Fruit fly (Drosophila melanogaster) whole organism, pupa: ENCODE results near the gene CG4267.
A peak's percentile ranks its signal among the peaks of the same experiment; 100 is the strongest.

ENCODE experiments used
- CG10348 ChIP-seq: fragments of 200-800 bp; sonication (Bioruptor generic); IDR thresholded peaks from 2 replicates; pipeline ENCODE4 v1.3.6; 2022; ENCODE audit warnings: missing biosample characterization, missing genetic modification characterization
- CG12605 ChIP-seq: fragments of 200-800 bp; sonication (Bioruptor generic); IDR thresholded peaks from 2 replicates; pipeline ENCODE4 v1.3.6; 2022; ENCODE audit warnings: missing biosample characterization, missing genetic modification characterization
- CG13204 ChIP-seq: fragments of 200-800 bp; sonication (Bioruptor generic); optimal IDR thresholded peaks from 2 replicates; lab custom pipeline; 2018; ENCODE audit warnings: missing biosample characterization, mild to moderate bottlenecking, missing genetic modification characterization, moderate library complexity
- CG14655 ChIP-seq: fragments of 200-800 bp; sonication (Bioruptor generic); optimal IDR thresholded peaks from 3 replicates; lab custom pipeline; 2017; ENCODE audit warnings: mild to moderate bottlenecking, missing biosample characterization, missing genetic modification reagents, missing genetic modification characterization
- CG15710 ChIP-seq: fragments of 200-800 bp; sonication (Bioruptor generic); optimal IDR thresholded peaks from 2 replicates; lab custom pipeline; 2018; ENCODE audit warnings: missing biosample characterization, mild to moderate bottlenecking, missing genetic modification characterization, moderate library complexity
- CG17806 ChIP-seq: fragments of 200-800 bp; sonication (Bioruptor generic); optimal IDR thresholded peaks from 2 replicates; lab custom pipeline; 2018; ENCODE audit warnings: missing biosample characterization, mild to moderate bottlenecking, missing genetic modification characterization, moderate library complexity
- CG32121 ChIP-seq: fragments of 200-800 bp; sonication (Bioruptor generic); IDR thresholded peaks from 2 replicates; pipeline ENCODE4 v1.3.6; 2022; ENCODE audit warnings: missing biosample characterization, missing genetic modification characterization
- CG34367 ChIP-seq: fragments of 200-800 bp; sonication (Bioruptor generic); optimal IDR thresholded peaks from 2 replicates; lab custom pipeline; 2018; ENCODE audit warnings: missing biosample characterization, mild to moderate bottlenecking, missing genetic modification characterization
- CG4496 ChIP-seq: fragments of 200-800 bp; sonication (Bioruptor generic); IDR thresholded peaks from 3 replicates; pipeline ENCODE4 v1.3.6; 2022; ENCODE audit warnings: missing biosample characterization, missing genetic modification characterization
- CG8159 ChIP-seq: fragments of 200-800 bp; sonication (Bioruptor generic); optimal IDR thresholded peaks from 3 replicates; lab custom pipeline; 2018; ENCODE audit warnings: missing biosample characterization, mild to moderate bottlenecking, missing genetic modification characterization, moderate library complexity
- CG8301 ChIP-seq: fragments of 200-800 bp; sonication (Bioruptor generic); optimal IDR thresholded peaks from 2 replicates; lab custom pipeline; 2018; ENCODE audit warnings: missing biosample characterization, mild to moderate bottlenecking, missing genetic modification characterization
- CG9948 ChIP-seq: fragments of 200-800 bp; sonication (Bioruptor generic); optimal IDR thresholded peaks from 2 replicates; lab custom pipeline; 2018; ENCODE audit warnings: missing biosample characterization, mild to moderate bottlenecking, missing genetic modification characterization, moderate library complexity
- D1 ChIP-seq: fragments of 200-800 bp; sonication (Bioruptor generic); optimal IDR thresholded peaks from 2 replicates; lab custom pipeline; 2018; ENCODE audit warnings: missing biosample characterization, mild to moderate bottlenecking, missing genetic modification characterization, moderate library complexity
- EcR ChIP-seq: fragments of 200-800 bp; sonication (Bioruptor generic); optimal IDR thresholded peaks from 3 replicates; lab custom pipeline; 2019; ENCODE audit warnings: missing biosample characterization, missing genetic modification characterization, mild to moderate bottlenecking, moderate library complexity, missing genetic modification reagents
- Ets98B ChIP-seq: fragments of 200-800 bp; sonication (Bioruptor generic); IDR thresholded peaks from 2 replicates; pipeline ENCODE4 v1.3.6; 2022; ENCODE audit warnings: missing biosample characterization, missing genetic modification characterization
- Pif1A ChIP-seq: fragments of 200-800 bp; sonication (Bioruptor generic); optimal IDR thresholded peaks from 3 replicates; lab custom pipeline; 2016; ENCODE audit warnings: missing biosample characterization, missing genetic modification characterization
- Pif1B ChIP-seq: fragments of 200-800 bp; sonication (Bioruptor generic); optimal IDR thresholded peaks from 3 replicates; lab custom pipeline; 2016; ENCODE audit warnings: missing biosample characterization, missing genetic modification characterization
- Snoo ChIP-seq: fragments of 200-800 bp; sonication (Bioruptor generic); optimal IDR thresholded peaks from 3 replicates; lab custom pipeline; 2017; ENCODE audit warnings: missing biosample characterization, mild to moderate bottlenecking, missing genetic modification characterization, inconsistent platforms
- fd96Ca ChIP-seq: fragments of 200-800 bp; sonication (Bioruptor generic); IDR thresholded peaks from 3 replicates; pipeline ENCODE4 v1.3.6; 2022; ENCODE audit warnings: missing biosample characterization, missing genetic modification characterization
- gl ChIP-seq: fragments of 200-800 bp; sonication (Bioruptor generic); optimal IDR thresholded peaks from 2 replicates; lab custom pipeline; 2018; ENCODE audit warnings: missing biosample characterization, mild to moderate bottlenecking, missing genetic modification characterization
- rn ChIP-seq: fragments of 200-800 bp; sonication (Bioruptor generic); IDR thresholded peaks from 2 replicates; pipeline ENCODE4 v1.3.6; 2022; ENCODE audit warnings: missing biosample characterization, missing genetic modification characterization

CG4267 gene

DNA sequence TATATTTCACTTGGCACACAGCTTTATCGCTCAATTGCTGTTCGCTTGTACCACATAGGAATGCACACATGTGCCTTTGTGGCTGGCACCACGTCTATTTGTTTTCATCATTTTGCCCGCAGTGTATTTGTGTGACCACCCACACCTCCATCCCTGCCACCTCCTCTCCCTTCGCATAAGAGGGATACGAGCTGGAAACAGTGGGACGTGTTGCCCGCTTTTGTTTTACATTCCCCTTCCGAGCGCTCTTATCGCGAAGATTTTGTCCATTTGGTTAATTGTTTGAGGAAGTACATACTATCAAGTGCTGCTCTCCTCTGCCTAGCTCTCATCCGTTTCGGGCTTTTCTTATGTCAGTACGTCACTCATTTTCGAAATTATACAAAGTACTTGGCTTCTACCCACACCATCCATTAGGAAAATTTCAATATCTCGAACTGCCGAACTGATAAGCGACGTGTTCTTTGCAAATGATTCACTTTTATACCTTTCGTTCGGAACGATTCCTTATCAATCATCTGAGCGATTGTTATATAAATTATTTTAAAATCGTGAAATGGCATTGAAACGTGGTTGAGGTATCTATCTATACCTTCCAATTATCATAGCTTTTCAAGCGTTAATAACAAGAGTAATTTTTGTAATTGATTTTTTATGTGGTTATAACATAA is 13.9 kb upstream of the CG4267 start:
- TF ChIP-seq gl (tag; lab: Kevin White, UChicago) (no peak), Ets98B (GFP tag; lab: Robert Waterston, UW) (peak; percentile 42), fd96Ca (0 out of 3 replicates have a peak, but pooled peaks have one; percentile 33), CG34367 (tag; lab: Kevin White, UChicago) (no peak)

DNA sequence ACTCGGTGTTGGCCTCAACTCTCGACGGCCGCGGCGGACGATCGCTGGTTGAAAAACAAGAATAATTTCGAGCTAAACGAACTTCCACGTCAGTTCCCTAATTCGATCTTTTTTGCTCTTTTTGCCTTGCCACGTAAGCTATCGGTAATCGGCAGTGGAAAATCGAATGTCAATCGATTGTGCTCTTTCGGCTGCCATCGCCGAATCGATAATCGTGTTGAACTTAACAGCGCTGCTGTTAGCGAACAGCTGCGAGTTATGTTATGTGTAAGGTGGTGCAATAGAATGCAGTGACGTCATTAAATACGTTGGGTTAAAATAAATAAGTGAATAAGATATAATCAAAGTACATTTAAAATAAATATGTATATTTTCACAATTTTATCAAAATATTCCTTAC is 5.5 kb upstream of the CG4267 start, which contains the start of gene Sec24CD:
Gene Sec24CD (minus strand): TSS at position 123 of the 400 bp plus-strand sequence.
- TF ChIP-seq CG4496 = no peak
- TF ChIP-seq CG13204 (GFP tag; lab: Kevin White, UChicago) = no peak
- TF ChIP-seq EcR (GFP tag; lab: Kevin White, UChicago) = peak; percentile 36
- TF ChIP-seq CG10348 = no peak
- no peak for TF ChIP-seq CG32121
- TF ChIP-seq D1 = no peak

DNA sequence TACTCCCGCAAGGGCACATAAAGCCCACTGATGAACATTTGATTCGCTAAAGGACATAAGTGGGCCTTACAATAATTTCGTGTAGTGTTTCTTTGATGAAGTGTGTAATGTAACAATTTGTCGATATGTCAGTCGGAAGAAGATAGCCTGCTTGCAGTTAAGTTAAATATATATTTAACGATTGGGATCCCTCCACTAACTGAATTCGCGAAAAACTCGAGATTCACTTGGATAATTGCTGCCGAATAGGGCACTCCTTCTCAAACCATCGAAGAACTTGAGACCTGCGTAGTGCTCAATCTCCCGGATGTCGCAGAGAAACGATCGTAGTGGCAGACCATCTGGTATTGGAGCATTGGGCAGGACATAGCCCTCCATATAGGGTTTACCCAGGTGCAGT is 4.0 kb upstream of the CG4267 start, which contains the start of gene Tengl3:
Gene Tengl3 (minus strand): TSS at position 101 of the 400 bp plus-strand sequence.
- no peak for TF ChIP-seq CG14655
- no peak for TF ChIP-seq CG8301 (tag; lab: Kevin White, UChicago)
- TF ChIP-seq Ets98B (GFP tag; lab: Robert Waterston, UW) = no peak
- TF ChIP-seq CG8159 (tag; lab: Kevin White, UChicago) = no peak

- TF ChIP-seq CG13204 (GFP tag; lab: Kevin White, UChicago) (no peak), CG9948 (no peak), CG17806 (no peak), CG4496 (no peak), CG10348 (no peak), Pif1B (GFP tag; lab: Kevin White, UChicago) (no peak), CG32121 (no peak), CG8159 (tag; lab: Kevin White, UChicago) (no peak), D1 (no peak), Snoo (tag; lab: Kevin White, UChicago) (no peak), CG14655 (no peak), EcR (GFP tag; lab: Kevin White, UChicago) (no peak), CG34367 (tag; lab: Kevin White, UChicago) (no peak), CG8301 (tag; lab: Kevin White, UChicago) (no peak), fd96Ca (no peak), rn (GFP tag; lab: Robert Waterston, UW) (no peak)
These were observed 2.9 kb upstream of the CG4267 start, which contains the start of gene Tengl2 for dm6 chr2L:2239284-2239683. Gene Tengl2 (minus strand): TSS chr2L:2239384.

dm6 chr2L:2240493-2240892 is 1.7 kb upstream of the CG4267 start, which contains the start of gene Tengl1:
Gene Tengl1 (minus strand): TSS chr2L:2240593.
- TF ChIP-seq CG13204 (GFP tag; lab: Kevin White, UChicago) = no peak
- no peak for TF ChIP-seq Snoo (tag; lab: Kevin White, UChicago)
- TF ChIP-seq CG9948 = no peak
- no peak for TF ChIP-seq CG34367 (tag; lab: Kevin White, UChicago)
- TF ChIP-seq CG15710 (tag; lab: Kevin White, UChicago) = no peak
- no peak for TF ChIP-seq gl (tag; lab: Kevin White, UChicago)
- no peak for TF ChIP-seq Pif1B (GFP tag; lab: Kevin White, UChicago)

DNA sequence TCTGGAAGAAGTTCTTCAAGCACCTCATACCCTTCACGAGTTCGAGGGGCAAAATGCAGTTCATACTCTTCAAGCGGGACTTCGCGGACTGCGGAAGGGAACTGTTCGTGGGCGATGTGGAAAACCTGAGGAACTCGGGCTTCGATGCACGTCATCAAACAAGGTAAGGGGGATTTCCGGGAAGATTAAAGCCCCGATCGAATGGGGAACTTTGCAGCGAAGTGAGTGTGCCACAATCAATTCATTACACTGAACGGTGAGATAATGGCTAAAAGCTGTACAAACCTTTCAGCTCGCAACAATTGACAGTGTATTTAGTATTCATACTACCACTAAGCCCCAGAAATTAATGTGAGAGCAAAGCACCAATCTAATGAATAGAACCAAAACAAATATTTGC is 605 bp downstream of the CG4267 start:
- no peak for TF ChIP-seq CG14655
- TF ChIP-seq fd96Ca = no peak
- no peak for TF ChIP-seq D1
- no peak for TF ChIP-seq rn (GFP tag; lab: Robert Waterston, UW)
- no peak for TF ChIP-seq gl (tag; lab: Kevin White, UChicago)
- TF ChIP-seq CG9948 = no peak
- TF ChIP-seq CG4496 = no peak
- no peak for TF ChIP-seq Pif1A (GFP tag; lab: Kevin White, UChicago)
- no peak for TF ChIP-seq Snoo (tag; lab: Kevin White, UChicago)
- no peak for TF ChIP-seq CG10348
- no peak for TF ChIP-seq CG12605 (GFP tag; lab: Robert Waterston, UW)

DNA sequence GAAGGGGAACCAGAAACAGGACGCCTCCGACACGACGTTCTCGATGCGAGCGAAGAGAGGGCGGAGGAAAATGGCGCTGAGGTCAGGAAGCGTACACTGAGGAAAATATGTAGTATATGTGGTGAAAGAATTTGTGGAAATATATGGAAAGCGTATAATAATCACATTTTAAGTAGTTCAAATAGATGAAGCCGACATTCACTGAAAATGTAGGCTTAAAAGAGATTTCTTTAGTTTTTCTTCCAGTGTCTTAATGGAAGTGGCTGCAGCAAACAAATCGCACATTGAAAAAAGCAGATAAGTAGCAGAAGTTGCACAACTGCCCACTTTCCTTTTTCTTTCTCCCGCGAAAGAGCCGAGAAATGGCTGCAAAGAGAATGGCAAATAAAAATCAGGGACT is 7.4 kb downstream of the CG4267 start:
- TF ChIP-seq CG9948 (no peak), CG4496 (no peak), Pif1A (GFP tag; lab: Kevin White, UChicago) (no peak), fd96Ca (0 out of 3 replicates have a peak, but pooled peaks have one; percentile 25), EcR (GFP tag; lab: Kevin White, UChicago) (no peak), CG8159 (tag; lab: Kevin White, UChicago) (peak; percentile 36), CG15710 (tag; lab: Kevin White, UChicago) (no peak), CG34367 (tag; lab: Kevin White, UChicago) (no peak), rn (GFP tag; lab: Robert Waterston, UW) (no peak), CG12605 (GFP tag; lab: Robert Waterston, UW) (no peak), gl (tag; lab: Kevin White, UChicago) (no peak), CG10348 (no peak), CG13204 (GFP tag; lab: Kevin White, UChicago) (no peak), CG32121 (no peak), Pif1B (GFP tag; lab: Kevin White, UChicago) (no peak)
